Fruit fly (Drosophila melanogaster) whole organism, adult: ENCODE results near the gene Dhc1.

Source experiments
- CG11617 ChIP-seq: fragments of 200-800 bp; sonication (Bioruptor generic); optimal IDR thresholded peaks from 2 replicates; lab custom pipeline; 2017; ENCODE audit warnings: mild to moderate bottlenecking, missing biosample characterization, missing genetic modification reagents, missing genetic modification characterization
- CG12768 ChIP-seq: fragments of 200-800 bp; sonication (Bioruptor generic); optimal IDR thresholded peaks from 2 replicates; lab custom pipeline; 2017; ENCODE audit warnings: missing biosample characterization, missing genetic modification characterization, mild to moderate bottlenecking, moderate library complexity, missing genetic modification reagents
- CG14711 ChIP-seq: fragments of 200-800 bp; sonication (Bioruptor generic); optimal IDR thresholded peaks from 2 replicates; lab custom pipeline; 2018; ENCODE audit warnings: missing biosample characterization, mild to moderate bottlenecking, missing genetic modification characterization, moderate library complexity
- CG1620 ChIP-seq: fragments of 200-800 bp; sonication (Bioruptor generic); optimal IDR thresholded peaks from 2 replicates; lab custom pipeline; 2016; ENCODE audit warnings: missing biosample characterization, missing genetic modification characterization
- CG33017 ChIP-seq: fragments of 200-800 bp; sonication (Bioruptor generic); optimal IDR thresholded peaks from 2 replicates; lab custom pipeline; 2018; ENCODE audit warnings: missing biosample characterization, mild to moderate bottlenecking, missing genetic modification characterization, moderate library complexity
- CG5204 ChIP-seq: fragments of 200-800 bp; sonication (Bioruptor generic); optimal IDR thresholded peaks from 2 replicates; lab custom pipeline; 2016; ENCODE audit warnings: missing biosample characterization, missing genetic modification characterization
- CG7045 ChIP-seq: fragments of 200-800 bp; sonication (Bioruptor generic); optimal IDR thresholded peaks from 2 replicates; lab custom pipeline; 2017; ENCODE audit warnings: missing biosample characterization, mild to moderate bottlenecking, missing genetic modification characterization
- CG7101 ChIP-seq: fragments of 200-800 bp; sonication (Bioruptor generic); optimal IDR thresholded peaks from 2 replicates; lab custom pipeline; 2018; ENCODE audit warnings: missing biosample characterization, mild to moderate bottlenecking, missing genetic modification characterization, moderate library complexity
- Clk ChIP-seq: fragments of 200-800 bp; sonication (Bioruptor generic); optimal IDR thresholded peaks from 2 replicates; lab custom pipeline; 2017; ENCODE audit warnings: missing biosample characterization, missing genetic modification characterization
- Crg-1 ChIP-seq: fragments of 200-800 bp; sonication (Bioruptor generic); optimal IDR thresholded peaks from 2 replicates; lab custom pipeline; 2016; ENCODE audit warnings: missing biosample characterization, missing genetic modification characterization
- Hr96 ChIP-seq: fragments of 200-800 bp; sonication (Bioruptor generic); optimal IDR thresholded peaks from 2 replicates; lab custom pipeline; 2016; ENCODE audit warnings: missing biosample characterization, missing genetic modification characterization
- Mnt ChIP-seq: fragments of 200-800 bp; sonication (Bioruptor generic); optimal IDR thresholded peaks from 2 replicates; lab custom pipeline; 2016; ENCODE audit warnings: missing biosample characterization, mild to moderate bottlenecking, missing genetic modification characterization
- bab1 ChIP-seq: fragments of 200-800 bp; sonication (Bioruptor generic); optimal IDR thresholded peaks from 3 replicates; lab custom pipeline; 2019; ENCODE audit warnings: missing biosample characterization, mild to moderate bottlenecking, missing genetic modification characterization, moderate library complexity
- cic ChIP-seq: fragments of 200-800 bp; sonication (Bioruptor generic); optimal IDR thresholded peaks from 2 replicates; lab custom pipeline; 2017; ENCODE audit warnings: missing biosample characterization, mild to moderate bottlenecking, missing genetic modification characterization, moderate library complexity
- cnc ChIP-seq, 2 experiments: fragments of >200 bp; optimal IDR thresholded peaks; 2 replicates each; lab custom pipeline; 2017
- kay ChIP-seq: fragments of 200-800 bp; sonication (Bioruptor generic); peaks from one replicate; lab custom pipeline; 2016; ENCODE audit warnings: missing biosample characterization, missing genetic modification characterization, borderline replicate concordance
- ovo ChIP-seq: fragments of 200-800 bp; sonication (Bioruptor generic); optimal IDR thresholded peaks from 2 replicates; lab custom pipeline; 2016; ENCODE audit warnings: missing biosample characterization, missing genetic modification characterization
- pad ChIP-seq: fragments of 200-800 bp; sonication (Bioruptor generic); optimal IDR thresholded peaks from 3 replicates; lab custom pipeline; 2017; ENCODE audit warnings: missing biosample characterization, missing genetic modification characterization, mild to moderate bottlenecking, moderate library complexity, missing genetic modification reagents
- tj ChIP-seq: fragments of 200-800 bp; sonication (Bioruptor generic); optimal IDR thresholded peaks from 3 replicates; lab custom pipeline; 2017; ENCODE audit warnings: missing biosample characterization, mild to moderate bottlenecking, missing genetic modification characterization, moderate library complexity
- toe ChIP-seq: fragments of 200-800 bp; sonication (Bioruptor generic); optimal IDR thresholded peaks from 2 replicates; lab custom pipeline; 2016; ENCODE audit warnings: missing biosample characterization, missing genetic modification characterization

The Dhc1 gene

DNA sequence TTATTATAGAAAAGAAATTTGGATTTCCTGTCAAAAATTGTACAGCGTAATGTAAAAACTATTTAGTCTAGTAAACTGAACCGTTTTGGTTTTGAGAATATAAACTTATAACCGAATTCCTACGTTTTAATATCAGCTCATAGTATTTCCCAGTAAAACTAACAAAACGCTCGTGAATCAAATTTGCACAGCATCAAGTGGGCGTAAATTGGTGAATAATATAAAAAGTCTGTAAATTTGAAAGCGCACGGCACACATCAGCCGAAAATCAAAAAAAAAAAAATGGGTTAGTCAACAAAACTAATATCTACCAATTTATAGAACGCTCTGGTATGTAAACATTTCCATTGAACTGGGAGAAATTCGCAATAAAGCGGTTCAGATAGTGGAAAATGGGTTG, 36.6 kb downstream of the Dhc1 start, which contains the start of gene Dh44:
TSS of gene Dh44 (plus strand) at position 301 of the 400 bp plus-strand sequence.
- TF ChIP-seq CG11617 (no peak), bab1 (GFP tag; lab: Kevin White, UChicago) (no peak), CG12768 (GFP tag; lab: Kevin White, UChicago) (no peak)

DNA sequence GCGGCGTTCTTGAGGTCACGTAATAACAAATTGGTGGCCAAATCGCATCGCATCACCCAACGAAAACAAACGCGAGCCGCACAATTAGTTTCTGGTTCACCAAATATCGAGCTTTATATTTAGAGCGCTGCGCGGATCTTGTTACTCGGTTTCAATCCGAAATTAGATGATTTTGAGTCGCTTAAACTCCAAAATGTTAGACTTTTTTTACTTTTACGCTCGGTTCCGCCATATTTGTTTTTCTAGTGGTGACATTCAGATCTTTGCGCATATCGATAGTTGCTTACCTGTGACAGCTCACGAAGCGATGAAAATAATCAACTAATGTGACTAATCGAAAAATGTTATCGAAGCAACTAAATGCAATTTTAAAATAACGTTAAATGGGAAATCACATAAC, 37.1 kb downstream of the Dhc1 start, which contains the start of gene Scm:
TSS of gene Scm (minus strand) at position 251 of the 400 bp plus-strand sequence.
- no peak for TF ChIP-seq CG5204 (GFP tag; lab: Kevin White, UChicago)
- no peak for TF ChIP-seq Hr96 (GFP tag; lab: Kevin White, UChicago)
- peak; percentile 15 for TF ChIP-seq CG14711
- no peak for TF ChIP-seq CG12768 (GFP tag; lab: Kevin White, UChicago)
- no peak for TF ChIP-seq cnc (optimal IDR thresholded peaks at IDR 0.05; lab: Kevin White, UChicago)
- TF ChIP-seq CG33017 (tag; lab: Kevin White, UChicago), result no peak
- TF ChIP-seq CG11617, result no peak
- TF ChIP-seq toe (GFP tag; lab: Kevin White, UChicago), result no peak
- no peak for TF ChIP-seq cic (GFP tag; lab: Kevin White, UChicago)
- TF ChIP-seq CG1620 (GFP tag; lab: Kevin White, UChicago), result no peak
- TF ChIP-seq kay (GFP tag; lab: Kevin White, UChicago), result no peak
- peak; percentile 16 for TF ChIP-seq Mnt (GFP tag; lab: Kevin White, UChicago)
- no peak for TF ChIP-seq Crg-1 (GFP tag; lab: Kevin White, UChicago)
- TF ChIP-seq tj (GFP tag; lab: Kevin White, UChicago), result no peak
- no peak for TF ChIP-seq Clk
- TF ChIP-seq CG7045 (GFP tag; lab: Kevin White, UChicago), result no peak
- no peak for TF ChIP-seq ovo (GFP tag; lab: Kevin White, UChicago)
- TF ChIP-seq bab1 (GFP tag; lab: Kevin White, UChicago), result peak; percentile 55
- no peak for TF ChIP-seq pad (GFP tag; lab: Kevin White, UChicago)
- peak; percentile 15 for TF ChIP-seq CG7101

DNA sequence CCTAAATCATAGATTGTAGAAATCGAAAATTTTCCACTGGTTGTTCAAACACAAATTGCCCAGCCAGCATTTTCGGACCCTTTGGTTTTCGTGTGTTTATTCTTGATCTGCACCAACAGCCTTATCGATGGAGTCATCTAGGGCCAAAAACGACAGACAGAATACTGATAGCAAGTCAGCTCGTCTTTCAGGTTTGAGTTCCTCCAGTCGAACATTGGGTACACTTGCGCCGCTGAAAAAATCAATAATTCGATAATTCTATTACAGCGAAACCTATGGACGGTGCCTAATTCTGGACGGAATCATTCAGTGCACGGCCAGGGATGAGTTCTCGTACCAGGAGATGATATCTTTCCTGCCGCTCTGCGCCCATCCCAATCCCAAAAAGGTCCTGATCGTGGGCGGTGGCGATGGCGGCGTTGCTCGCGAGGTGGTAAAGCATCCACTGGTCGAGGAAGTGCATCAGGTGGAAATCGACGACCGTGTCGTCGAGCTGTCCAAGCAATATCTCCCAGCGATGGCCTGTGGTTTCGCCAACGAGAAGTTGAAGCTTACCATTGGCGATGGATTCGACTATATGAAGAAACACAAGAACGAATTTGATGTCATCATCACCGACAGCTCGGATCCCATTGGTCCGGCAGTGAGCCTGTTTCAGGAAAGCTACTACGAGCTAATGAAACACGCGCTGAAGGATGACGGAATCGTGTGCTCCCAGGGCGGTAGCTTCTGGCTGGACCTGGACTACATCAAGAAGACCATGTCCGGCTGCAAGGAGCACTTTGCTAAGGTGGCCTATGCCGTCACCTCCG, 42.1 kb downstream of the Dhc1 start:
- TF ChIP-seq CG12768 (GFP tag; lab: Kevin White, UChicago) (no peak), bab1 (GFP tag; lab: Kevin White, UChicago) (no peak), tj (GFP tag; lab: Kevin White, UChicago) (peak; percentile 42)

DNA sequence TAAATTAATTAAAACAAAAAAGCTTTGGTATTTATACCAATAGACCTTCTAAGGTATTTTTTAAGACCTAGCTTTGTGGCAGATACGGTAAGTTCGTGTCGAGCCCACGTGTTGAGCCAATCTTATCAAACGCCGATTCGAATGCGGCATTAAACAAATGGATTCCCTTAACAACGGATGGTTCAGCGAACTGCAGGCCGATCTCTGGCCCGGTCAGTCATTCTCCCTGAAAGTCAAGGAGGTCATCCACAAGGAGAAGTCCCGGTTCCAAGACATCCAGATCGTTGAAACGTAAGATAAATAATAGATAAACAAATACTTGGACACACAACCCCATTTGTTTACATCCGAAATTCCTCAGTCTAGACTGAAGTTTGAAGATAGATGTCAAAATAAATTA, 42.9 kb downstream of the Dhc1 start, which contains the start of gene SpdS:
TSS of gene SpdS (plus strand) at position 78 of the 400 bp plus-strand sequence.
- TF ChIP-seq cic (GFP tag; lab: Kevin White, UChicago) (no peak), Mnt (GFP tag; lab: Kevin White, UChicago) (peak; percentile 98), Crg-1 (GFP tag; lab: Kevin White, UChicago) (no peak)

DNA sequence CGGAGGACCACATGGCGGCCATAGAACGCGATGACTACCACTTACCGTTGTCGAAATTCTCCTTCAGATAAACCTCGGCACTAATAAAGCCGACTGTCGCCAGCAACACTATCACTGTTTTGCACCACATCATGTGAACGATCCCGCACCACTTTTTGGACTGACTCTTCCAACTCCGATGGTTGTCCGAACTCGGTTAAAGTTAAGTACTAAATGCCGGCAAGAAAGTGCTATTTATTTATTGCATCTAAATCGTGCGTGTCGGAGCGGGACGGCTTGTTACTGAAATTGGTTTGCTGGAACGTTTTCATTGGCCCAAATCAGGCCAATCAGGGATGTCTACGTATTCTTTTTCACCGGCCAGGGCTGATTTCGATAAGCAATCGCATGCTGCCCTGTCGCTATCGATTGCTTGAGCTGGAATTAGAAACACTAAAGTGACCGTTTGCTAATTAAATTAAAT, 43.8 kb downstream of the Dhc1 start, which contains the start of gene Calr:
TSS of gene Calr (minus strand) at position 219 of the 463 bp plus-strand sequence.
- TF ChIP-seq cnc (optimal IDR thresholded peaks at IDR 0.05; lab: Kevin White, UChicago), result no peak
- TF ChIP-seq CG7101, result peak; percentile 65
- TF ChIP-seq CG33017 (tag; lab: Kevin White, UChicago), result peak; percentile 59
- no peak for TF ChIP-seq CG11617
- peak; percentile 19 for TF ChIP-seq cic (GFP tag; lab: Kevin White, UChicago)
- peak; percentile 65 for TF ChIP-seq bab1 (GFP tag; lab: Kevin White, UChicago)
- TF ChIP-seq CG7045 (GFP tag; lab: Kevin White, UChicago), result peak; percentile 47
- TF ChIP-seq tj (GFP tag; lab: Kevin White, UChicago), result no peak
- TF ChIP-seq Mnt (GFP tag; lab: Kevin White, UChicago), result peak; percentile 87
- TF ChIP-seq CG12768 (GFP tag; lab: Kevin White, UChicago), result peak; percentile 76
- peak; percentile 42 for TF ChIP-seq pad (GFP tag; lab: Kevin White, UChicago)
- no peak for TF ChIP-seq Hr96 (GFP tag; lab: Kevin White, UChicago)
- no peak for TF ChIP-seq Clk
- TF ChIP-seq Crg-1 (GFP tag; lab: Kevin White, UChicago), result peak; percentile 61
- peak; percentile 46 for TF ChIP-seq CG14711
- peak; percentile 19 for TF ChIP-seq CG1620 (GFP tag; lab: Kevin White, UChicago)

DNA sequence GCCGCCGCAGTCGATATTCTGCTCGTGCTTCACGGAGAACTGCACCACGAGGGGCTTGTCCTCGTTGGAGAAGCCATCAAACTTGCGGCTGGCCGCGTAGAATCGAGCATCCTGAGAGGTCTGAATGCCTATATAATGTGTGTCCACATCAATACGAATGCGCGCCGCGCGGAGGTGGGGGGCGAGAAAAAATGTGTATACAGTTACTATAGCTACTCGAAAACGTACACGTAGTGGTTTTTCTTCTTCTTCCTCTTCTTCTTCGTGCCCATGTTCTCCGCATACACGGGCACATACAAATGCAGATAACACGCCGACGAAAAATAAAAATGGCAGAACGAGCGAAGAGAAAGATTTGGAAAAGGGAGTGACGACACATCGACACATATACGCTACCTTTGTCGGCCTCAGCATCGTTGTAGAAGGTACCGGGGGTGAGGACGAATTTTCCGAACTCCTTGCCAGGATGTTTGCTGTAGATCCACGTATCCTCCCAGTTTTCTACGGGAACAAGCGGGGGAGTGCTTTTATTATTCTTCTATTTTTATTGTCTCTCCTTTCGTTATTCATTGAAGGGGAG, 44.3 kb downstream of the Dhc1 start:
- TF ChIP-seq CG12768 (GFP tag; lab: Kevin White, UChicago), result no peak
- peak; percentile 70 for TF ChIP-seq Mnt (GFP tag; lab: Kevin White, UChicago)
- TF ChIP-seq CG7101, result no peak
- TF ChIP-seq toe (GFP tag; lab: Kevin White, UChicago), result no peak
- TF ChIP-seq CG5204 (GFP tag; lab: Kevin White, UChicago), result no peak
- TF ChIP-seq Clk, result no peak
- TF ChIP-seq CG7045 (GFP tag; lab: Kevin White, UChicago), result no peak
- TF ChIP-seq cnc (optimal IDR thresholded peaks at IDR 0.05; lab: Kevin White, UChicago), result no peak
- no peak for TF ChIP-seq Crg-1 (GFP tag; lab: Kevin White, UChicago)
- TF ChIP-seq bab1 (GFP tag; lab: Kevin White, UChicago), result no peak
- TF ChIP-seq CG11617, result no peak
- TF ChIP-seq CG33017 (tag; lab: Kevin White, UChicago), result no peak
- TF ChIP-seq CG14711, result no peak
- no peak for TF ChIP-seq Hr96 (GFP tag; lab: Kevin White, UChicago)
- TF ChIP-seq cic (GFP tag; lab: Kevin White, UChicago), result peak; percentile 97
- peak; percentile 74 for TF ChIP-seq tj (GFP tag; lab: Kevin White, UChicago)
- TF ChIP-seq pad (GFP tag; lab: Kevin White, UChicago), result no peak
- peak; percentile 49 for TF ChIP-seq ovo (GFP tag; lab: Kevin White, UChicago)
- TF ChIP-seq kay (GFP tag; lab: Kevin White, UChicago), result no peak
- no peak for TF ChIP-seq CG1620 (GFP tag; lab: Kevin White, UChicago)
